Worm (Caenorhabditis elegans) whole organism, L4/young adult: Measurements from ENCODE around the gene F58F9.8.

Source experiments
- W03F9.2 ChIP-seq: fragments of 150-350 bp; optimal IDR thresholded peaks from 2 replicates; lab custom pipeline; 2014; ENCODE audit warnings: missing biosample characterization, missing genetic modification characterization
- him-1 ChIP-seq: sonication (generic microtip); optimal IDR thresholded peaks from 2 replicates; lab custom pipeline; 2016; ENCODE audit warnings: missing genotype, missing genetic modification reagents, missing genetic modification characterization, missing compliant biosample characterization

DNA sequence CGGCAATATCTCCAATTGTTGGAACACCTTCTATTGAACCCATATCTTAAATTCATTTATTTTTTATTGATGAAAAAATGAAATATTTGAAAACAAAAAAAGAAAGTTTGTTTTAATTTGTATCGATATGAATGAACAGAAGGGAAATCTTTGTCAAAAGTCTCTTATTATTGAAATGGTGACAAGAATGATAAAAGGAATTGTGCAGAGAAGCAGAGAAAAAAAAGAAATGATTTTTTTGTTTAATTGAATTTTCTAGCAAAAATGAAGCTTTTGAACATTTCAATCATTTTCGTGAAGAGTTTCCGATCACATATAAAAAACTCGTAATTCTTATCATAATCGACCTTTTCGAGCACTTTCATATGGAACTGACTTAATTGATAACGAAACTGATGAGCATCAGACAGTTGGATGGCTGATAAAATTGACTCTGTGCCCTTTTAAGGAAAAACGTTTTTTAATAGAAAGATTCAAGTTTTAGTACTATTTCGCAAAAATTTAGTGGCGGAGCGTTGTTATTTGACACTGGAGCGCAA is 37.8 kb downstream of the F58F9.8 start, which contains the start of the genes aat-4 and T13A10.1:
- no peak for TF ChIP-seq W03F9.2 (tag; lab: Kevin White, UChicago)
- no peak for TF ChIP-seq him-1 (tag; lab: Kevin White, UChicago)
